Fruit fly (Drosophila melanogaster): ENCODE results near the gene Ccdc85.

Gene Ccdc85

DNA sequence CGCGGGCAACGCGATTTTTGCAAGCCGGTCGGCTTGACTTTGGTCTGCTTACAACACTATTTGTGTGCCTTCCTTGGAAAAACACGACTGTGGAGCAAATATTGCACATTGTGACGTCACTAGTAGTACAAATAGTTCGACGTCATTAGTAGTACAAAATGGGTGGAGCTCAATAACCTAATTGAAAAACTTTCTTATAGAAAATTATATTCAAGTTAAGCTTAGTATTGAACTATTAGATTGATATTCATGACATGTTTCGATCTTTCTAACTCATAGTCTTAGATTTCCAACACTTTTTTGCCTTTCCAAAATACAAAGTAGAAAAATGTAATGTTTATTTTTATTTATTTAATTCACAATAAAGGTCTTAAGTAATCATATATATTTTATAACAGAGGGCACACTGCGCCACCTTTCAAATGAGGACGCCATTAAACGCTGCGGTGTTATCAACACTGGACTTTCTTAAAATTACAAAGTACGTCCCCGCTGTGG lies 26.6 kb upstream of the Ccdc85 start, which contains the start of the genes Rrp1 and gammaTub23C (continued):
- TF ChIP-seq hbn (GFP tag; IDR thresholded peaks at IDR 0.05; ENCODE audit: partially characterized antibody) (no peak), bab2 (GFP tag; optimal IDR thresholded peaks at IDR 0.05) (peak; percentile 63), TFAM (GFP tag; optimal IDR thresholded peaks at IDR 0.05) (peak; percentile 41), HHEX (GFP tag; optimal IDR thresholded peaks at IDR 0.05) (peak; percentile 90), unc-4 (GFP tag; IDR thresholded peaks at IDR 0.05; ENCODE audit: partially characterized antibody) (no peak), CG12391 (tag; optimal IDR thresholded peaks at IDR 0.05) (peak; percentile 94), CHES-1-like (GFP tag; optimal IDR thresholded peaks at IDR 0.05) (peak; percentile 78), CG42726 (GFP tag; IDR thresholded peaks at IDR 0.05; ENCODE audit: partially characterized antibody) (no peak), CG18764 (GFP tag; optimal IDR thresholded peaks at IDR 0.05) (peak; percentile 88), dysf (GFP tag; IDR thresholded peaks at IDR 0.05) (peak; percentile 90), ac (GFP tag; optimal IDR thresholded peaks at IDR 0.05) (peak; percentile 43), zen2 (GFP tag; IDR thresholded peaks at IDR 0.05; ENCODE audit: partially characterized antibody) (no peak), run (tag; optimal IDR thresholded peaks at IDR 0.05) (peak; percentile 64), CG6683 (GFP tag; optimal IDR thresholded peaks at IDR 0.05) (peak; percentile 52), CG15011 (GFP tag; optimal IDR thresholded peaks at IDR 0.05) (peak; percentile 87), CG3838 (GFP tag; optimal IDR thresholded peaks at IDR 0.05) (peak; percentile 72), sc (optimal IDR thresholded peaks at IDR 0.05) (no peak), sc (GFP tag; optimal IDR thresholded peaks at IDR 0.05) (peak; percentile 92), CG8359 (GFP tag; optimal IDR thresholded peaks at IDR 0.05; ENCODE audit: borderline replicate concordance) (peak; percentile 68), B-H1 (GFP tag; IDR thresholded peaks at IDR 0.05) (peak; percentile 82), CG4404 (GFP tag; IDR thresholded peaks at IDR 0.05) (peak; percentile 87), PHDP (tag; optimal IDR thresholded peaks at IDR 0.05) (peak; percentile 88), insv (GFP tag; optimal IDR thresholded peaks at IDR 0.05) (peak in 1 of 2 experiments; percentile 74), CG13775 (GFP tag; optimal IDR thresholded peaks at IDR 0.05) (peak; percentile 96), Scr (GFP tag; IDR thresholded peaks at IDR 0.05; ENCODE audit: partially characterized antibody) (no peak), Blimp-1 (GFP tag; optimal IDR thresholded peaks at IDR 0.05) (peak; percentile 80), vnd (GFP tag; IDR thresholded peaks at IDR 0.05; ENCODE audit: partially characterized antibody) (no peak), CG16815 (GFP tag; optimal IDR thresholded peaks at IDR 0.05) (peak; percentile 94), ap (GFP tag; IDR thresholded peaks at IDR 0.05) (peak; percentile 47; the same call in 1 of the 2 replicates), CG4730 (GFP tag; IDR thresholded peaks at IDR 0.05) (peak; percentile 73), CG1647 (GFP tag; optimal IDR thresholded peaks at IDR 0.05) (peak; percentile 60), CG7372 (GFP tag; IDR thresholded peaks at IDR 0.05) (peak; percentile 83), Hr39 (optimal IDR thresholded peaks at IDR 0.05) (no peak), gcm2 (GFP tag; optimal IDR thresholded peaks at IDR 0.05) (peak; percentile 55), CG9797 (GFP tag; optimal IDR thresholded peaks at IDR 0.05) (peak; percentile 42), shn (GFP tag; optimal IDR thresholded peaks at IDR 0.05) (peak; percentile 58), ftz-f1 (GFP tag; optimal IDR thresholded peaks at IDR 0.05) (peak; percentile 40), CG7556 (GFP tag; optimal IDR thresholded peaks at IDR 0.05) (peak; percentile 94), CG17612 (GFP tag; IDR thresholded peaks at IDR 0.05) (peak; percentile 25; the same call in 1 of the 2 replicates), z (GFP tag; IDR thresholded peaks at IDR 0.05) (no peak), seq (GFP tag; IDR thresholded peaks at IDR 0.05) (peak; percentile 68), sens-2 (GFP tag; IDR thresholded peaks at IDR 0.05) (peak; percentile 64), NfI (GFP tag; optimal IDR thresholded peaks at IDR 0.05) (peak; percentile 90), Sry-δ (GFP tag; optimal IDR thresholded peaks at IDR 0.05) (peak; percentile 70), Doc2 (GFP tag; IDR thresholded peaks at IDR 0.05) (peak; percentile 77; the same call in 1 of the 2 replicates), H2.0 (GFP tag; IDR thresholded peaks at IDR 0.05) (peak; percentile 81), corto (GFP tag; optimal IDR thresholded peaks at IDR 0.05) (peak; percentile 47), CG3065 (GFP tag; optimal IDR thresholded peaks at IDR 0.05) (peak; percentile 88), CG12071 (GFP tag; optimal IDR thresholded peaks at IDR 0.05) (peak; percentile 69), CG11560 (tag; IDR thresholded peaks at IDR 0.05) (peak; percentile 76)

All from whole organism, embryonic.